3 fruit fly cellular contexts compared by ENCODE assay signal in genomic region chr2L:12194858-12195257, dm6.
TF ChIP-seq lines count a peak whose summit lies in the region.

No protein-coding gene starts in this region.

- TF ChIP-seq CTCF in whole organism, embryonic (GFP tag; optimal IDR thresholded peaks at IDR 0.05; lab: Kevin White, UChicago), result no peak

TF ChIP-seq in whole organism, embryonic, 481 proteins besides CTCF, POLR2A, EP300 and RAD21 (continues in another document):
- TF ChIP-seq Poxn (GFP tag; IDR thresholded peaks at IDR 0.05; lab: Robert Waterston, UW) (no peak), ara (GFP tag; IDR thresholded peaks at IDR 0.05; lab: Robert Waterston, UW) (peak; percentile 43; the same call in 1 of the 2 replicates), ci (GFP tag; IDR thresholded peaks at IDR 0.05; lab: Robert Waterston, UW) (0 out of 3 replicates have a peak, but pooled peaks have one; percentile 17), Blimp-1 (GFP tag; optimal IDR thresholded peaks at IDR 0.05; lab: Kevin White, UChicago) (peak; percentile 24), prd (optimal IDR thresholded peaks at IDR 0.05; lab: Kevin White, UChicago) (no peak), prd (GFP tag; IDR thresholded peaks at IDR 0.05; lab: Robert Waterston, UW) (0 out of 3 replicates have a peak, but pooled peaks have one; percentile 12), dati (GFP tag; IDR thresholded peaks at IDR 0.05; lab: Robert Waterston, UW) (0 out of 2 replicates have a peak, but pooled peaks have one; percentile 28), bcd (GFP tag; optimal IDR thresholded peaks at IDR 0.05; lab: Kevin White, UChicago) (peak; percentile 8), CG3163 (GFP tag; optimal IDR thresholded peaks at IDR 0.05; lab: Kevin White, UChicago) (no peak), CG4854 (GFP tag; optimal IDR thresholded peaks at IDR 0.05; lab: Kevin White, UChicago) (no peak), CG4404 (GFP tag; IDR thresholded peaks at IDR 0.05; lab: Robert Waterston, UW) (0 out of 2 replicates have a peak, but pooled peaks have one; percentile 17), Nf-YB (GFP tag; optimal IDR thresholded peaks at IDR 0.05; lab: Kevin White, UChicago) (no peak), ewg (GFP tag; optimal IDR thresholded peaks at IDR 0.05; lab: Kevin White, UChicago) (no peak), Asciz (GFP tag; optimal IDR thresholded peaks at IDR 0.05; lab: Kevin White, UChicago) (peak; percentile 29), Sry-δ (GFP tag; optimal IDR thresholded peaks at IDR 0.05; lab: Kevin White, UChicago) (no peak), sna (GFP tag; IDR thresholded peaks at IDR 0.05; lab: Robert Waterston, UW; ENCODE audit: partially characterized antibody) (no peak), CG13894 (tag; optimal IDR thresholded peaks at IDR 0.05; lab: Kevin White, UChicago) (no peak), CG32532 (GFP tag; IDR thresholded peaks at IDR 0.05; lab: Robert Waterston, UW) (peak; percentile 8; the same call in 1 of the 2 replicates), MTF-1 (GFP tag; optimal IDR thresholded peaks at IDR 0.05; lab: Kevin White, UChicago; ENCODE audit: borderline replicate concordance) (peak; percentile 12), Xrp1 (GFP tag; IDR thresholded peaks at IDR 0.05; lab: Robert Waterston, UW) (peak; percentile 72), slou (GFP tag; optimal IDR thresholded peaks at IDR 0.05; lab: Kevin White, UChicago) (no peak), PHDP (tag; optimal IDR thresholded peaks at IDR 0.05; lab: Kevin White, UChicago) (no peak), lmd (GFP tag; IDR thresholded peaks at IDR 0.05; lab: Robert Waterston, UW) (no peak), Hey (tag; optimal IDR thresholded peaks at IDR 0.05; lab: Kevin White, UChicago) (no peak), phol (tag; optimal IDR thresholded peaks at IDR 0.05; lab: Kevin White, UChicago) (no peak), Hand (GFP tag; optimal IDR thresholded peaks at IDR 0.05; lab: Kevin White, UChicago) (no peak), sens (GFP tag; lab: Kevin White, UChicago) (peak; percentile 6), onecut (GFP tag; IDR thresholded peaks at IDR 0.05; lab: Robert Waterston, UW) (peak; percentile 17; the same call in 1 of the 2 replicates), vfl (GFP tag; optimal IDR thresholded peaks at IDR 0.05; lab: Kevin White, UChicago) (no peak)

TF ChIP-seq in whole organism, prepupa, 60 proteins besides CTCF, POLR2A, EP300 and RAD21:
- TF ChIP-seq fkh (GFP tag; optimal IDR thresholded peaks at IDR 0.05; lab: Kevin White, UChicago) (peak; percentile 61), svp (GFP tag; lab: Kevin White, UChicago) (peak; percentile 17), CG31627 (GFP tag; optimal IDR thresholded peaks at IDR 0.05; lab: Kevin White, UChicago) (no peak)
TF ChIP-seq in whole organism, prepupa: peak in this region for 2.

TF ChIP-seq in whole organism, pupa, 21 proteins besides CTCF, POLR2A, EP300 and RAD21:
- no peak for TF ChIP-seq rn (GFP tag; IDR thresholded peaks at IDR 0.05; lab: Robert Waterston, UW)
- TF ChIP-seq CG12605 (GFP tag; IDR thresholded peaks at IDR 0.05; lab: Robert Waterston, UW), result no peak
- TF ChIP-seq Pif1A (GFP tag; optimal IDR thresholded peaks at IDR 0.05; lab: Kevin White, UChicago), result no peak
- TF ChIP-seq Snoo (tag; optimal IDR thresholded peaks at IDR 0.05; lab: Kevin White, UChicago), result no peak
- TF ChIP-seq CG9948 (tag; optimal IDR thresholded peaks at IDR 0.05; lab: Kevin White, UChicago), result no peak
- no peak for TF ChIP-seq CG8301 (tag; optimal IDR thresholded peaks at IDR 0.05; lab: Kevin White, UChicago)
- peak; percentile 28; the same call in 1 of the 3 replicates for TF ChIP-seq CG4496 (GFP tag; IDR thresholded peaks at IDR 0.05; lab: Robert Waterston, UW)
- TF ChIP-seq Pif1B (GFP tag; optimal IDR thresholded peaks at IDR 0.05; lab: Kevin White, UChicago), result no peak
- no peak for TF ChIP-seq CG17806 (tag; optimal IDR thresholded peaks at IDR 0.05; lab: Kevin White, UChicago)
- TF ChIP-seq fd96Ca (GFP tag; IDR thresholded peaks at IDR 0.05; lab: Robert Waterston, UW), result peak; percentile 39; the same call in 1 of the 3 replicates
- TF ChIP-seq D1 (tag; optimal IDR thresholded peaks at IDR 0.05; lab: Kevin White, UChicago), result no peak
- no peak for TF ChIP-seq CG15710 (tag; optimal IDR thresholded peaks at IDR 0.05; lab: Kevin White, UChicago)
- no peak for TF ChIP-seq CG8159 (tag; optimal IDR thresholded peaks at IDR 0.05; lab: Kevin White, UChicago)
- TF ChIP-seq CG10348 (GFP tag; IDR thresholded peaks at IDR 0.05; lab: Robert Waterston, UW), result no peak
- no peak for TF ChIP-seq CG13204 (GFP tag; optimal IDR thresholded peaks at IDR 0.05; lab: Kevin White, UChicago)

Comparison
In these comparisons a context has a peak if more than half of its experiments do, and no peak if none do; other contexts are left out.
1. Of the 7 proteins assayed by ChIP-seq in both whole organism, embryonic and whole organism, prepupa: peak only in whole organism, embryonic: Blimp-1; only in whole organism, prepupa: none; in both: none; in neither: 6.